Worm (Caenorhabditis elegans) whole organism, L3 larva: ENCODE measurements around the gene F39E9.14.

ENCODE experiments used
- aly-2 ChIP-seq: fragments of 150-350 bp; optimal IDR thresholded peaks from 2 replicates; lab custom pipeline; 2014; ENCODE audit warnings: missing biosample characterization, missing genetic modification characterization
- nhr-23 ChIP-seq: fragments of 150-350 bp; optimal IDR thresholded peaks from 2 replicates; lab custom pipeline; 2014; ENCODE audit warnings: missing biosample characterization, missing genetic modification reagents, missing genetic modification characterization
- nhr-76 ChIP-seq: fragments of 150-350 bp; sonication (generic microtip); optimal IDR thresholded peaks from 5 replicates; lab custom pipeline; 2014; ENCODE audit warnings: missing biosample characterization, missing genetic modification characterization
- snpc-4 ChIP-seq: fragments of 150-350 bp; optimal IDR thresholded peaks from 2 replicates; lab custom pipeline; 2014; ENCODE audit warnings: missing biosample characterization, missing genetic modification characterization

DNA sequence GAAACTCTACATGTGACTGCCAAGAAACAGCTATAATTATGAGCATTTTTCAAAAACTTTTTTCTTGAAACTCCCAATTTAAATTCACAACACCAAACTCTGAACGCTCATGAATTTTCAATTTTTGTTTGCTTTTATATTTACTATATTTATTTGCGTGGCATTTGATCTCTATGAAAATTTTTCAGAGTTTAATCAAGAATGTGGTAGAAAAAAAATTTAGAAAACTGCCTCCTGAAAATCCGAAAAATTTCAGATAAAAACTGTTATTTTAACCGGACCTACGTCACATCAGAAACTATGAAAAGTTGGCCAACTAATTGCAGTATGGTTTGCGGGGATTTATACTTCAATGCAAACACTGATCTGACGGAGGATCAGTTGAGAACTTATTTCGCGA is 41.6 kb upstream of the F39E9.14 start, which contains the start of gene irld-27:
- no peak for TF ChIP-seq aly-2 (tag; lab: Kevin White, UChicago)
- no peak for TF ChIP-seq nhr-76 (tag; lab: Kevin White, UChicago)
- TF ChIP-seq nhr-23 (tag; lab: Kevin White, UChicago) = no peak
- TF ChIP-seq snpc-4 (tag; lab: Kevin White, UChicago) = no peak
